Worm (Caenorhabditis elegans): ENCODE data around the gene paa-1.

- TF ChIP-seq ZK546.5 (tag; optimal IDR thresholded peaks at IDR 0.05) (no peak), mbf-1 (tag; optimal IDR thresholded peaks at IDR 0.05) (no peak), nhr-11 (tag; optimal IDR thresholded peaks at IDR 0.05) (no peak), elt-3 (tag; optimal IDR thresholded peaks at IDR 0.05) (no peak)
These were observed 36.9 kb upstream of the paa-1 start, which contains the start of gene grl-22 for ce11 chrIII:5413680-5414079.

All from whole organism, L2 larva.